Worm (Caenorhabditis elegans): Measurements from ENCODE around the gene idh-1.

Gene idh-1

DNA sequence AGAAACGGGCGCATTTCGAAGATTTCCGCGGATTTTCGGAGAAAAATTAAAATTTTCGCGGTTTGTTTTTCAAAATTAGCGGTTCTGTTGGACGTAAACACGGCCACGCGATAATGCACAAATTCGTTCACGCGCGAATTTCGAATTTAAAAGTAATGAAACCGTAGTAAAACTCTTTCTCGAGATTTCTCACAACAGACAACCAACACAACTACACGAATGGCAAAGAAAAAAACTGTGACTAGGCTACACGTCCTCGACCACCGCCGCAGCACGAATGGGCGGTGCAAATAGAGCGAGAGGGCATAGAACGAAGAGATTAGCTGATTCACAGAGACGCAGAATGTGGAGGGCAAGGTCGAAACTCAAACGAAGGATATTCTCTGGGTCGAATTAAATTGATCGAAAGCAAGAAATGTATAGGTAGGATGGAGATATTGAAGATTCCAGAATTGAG lies at the start of gene idh-1 (continued):
- TF ChIP-seq B0019.2 (GFP tag; conservative IDR thresholded peaks at IDR 0.05) (peak; percentile 66; the same call in 1 of the 2 replicates), ztf-3 (GFP tag; optimal IDR thresholded peaks at IDR 0.05) (no peak), nfya-1 (tag; optimal IDR thresholded peaks at IDR 0.05; ENCODE audit: borderline replicate concordance, insufficient read depth) (no peak), pha-4 (tag; optimal IDR thresholded peaks at IDR 0.05) (no peak), lag-1 (GFP tag; IDR thresholded peaks at IDR 0.05) (no peak), rec-8 (tag; optimal IDR thresholded peaks at IDR 0.05) (no peak), Y53F4B.3 (GFP tag; IDR thresholded peaks at IDR 0.05) (no peak), ceh-79 (tag; optimal IDR thresholded peaks at IDR 0.05) (no peak), die-1 (tag; optimal IDR thresholded peaks at IDR 0.05) (no peak), F57A8.1 (GFP tag; optimal IDR thresholded peaks at IDR 0.05) (no peak), hmg-20 (GFP tag; IDR thresholded peaks at IDR 0.05) (no peak), F37B4.10 (GFP tag; IDR thresholded peaks at IDR 0.05) (no peak), hsf-1 (GFP tag; IDR thresholded peaks at IDR 0.05) (peak; percentile 65), ztf-22 (GFP tag; optimal IDR thresholded peaks at IDR 0.05) (no peak), snpc-1.1 (tag; optimal IDR thresholded peaks at IDR 0.05; ENCODE audit: insufficient read depth) (peak; percentile 68), egl-18 (GFP tag; IDR thresholded peaks at IDR 0.05) (no peak), D2030.7 (GFP tag; IDR thresholded peaks at IDR 0.05) (peak; percentile 87), atf-7 (tag; optimal IDR thresholded peaks at IDR 0.05) (no peak), ekl-4 (GFP tag; IDR thresholded peaks at IDR 0.05) (no peak), let-607 (tag; optimal IDR thresholded peaks at IDR 0.05) (no peak), nfya-2 (GFP tag; IDR thresholded peaks at IDR 0.05) (no peak), aptf-2 (GFP tag; conservative IDR thresholded peaks at IDR 0.05) (no peak), zfh-2 (GFP tag; conservative IDR thresholded peaks at IDR 0.05) (peak; percentile 62; the same call in 1 of the 2 replicates), hlh-12 (tag; optimal IDR thresholded peaks at IDR 0.05) (no peak), Y56A3A.18 (GFP tag; IDR thresholded peaks at IDR 0.05) (peak; percentile 37; the same call in 1 of the 2 replicates), snpc-3.4 (tag; optimal IDR thresholded peaks at IDR 0.05) (peak; percentile 75), F33H1.4 (GFP tag; IDR thresholded peaks at IDR 0.05) (peak; percentile 71), ceh-27 (GFP tag; optimal IDR thresholded peaks at IDR 0.05) (peak; percentile 11)

DNA sequence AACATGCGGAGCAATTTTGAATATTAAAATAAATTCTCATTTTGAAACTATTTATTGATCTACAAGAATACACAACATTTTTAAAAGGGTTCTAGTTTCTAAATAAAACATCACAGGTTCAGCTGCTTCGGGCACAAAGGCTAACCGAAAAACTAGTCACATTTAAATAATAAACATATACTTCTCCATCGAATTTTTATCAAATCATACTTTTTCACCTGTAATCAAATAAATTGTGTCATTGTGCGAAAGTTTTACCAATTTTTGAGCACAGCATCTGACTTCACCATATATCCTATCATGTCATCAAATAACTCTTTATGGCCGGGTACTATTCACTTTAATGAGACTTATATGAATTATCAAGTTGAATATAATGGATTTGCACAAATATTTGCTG lies 49.4 kb upstream of the idh-1 start, which contains the start of gene sru-6:
TSS of gene sru-6 (plus strand) at position 301 of the 400 bp plus-strand sequence.
- no peak for TF ChIP-seq B0261.1 (tag; optimal IDR thresholded peaks at IDR 0.05)
- no peak for TF ChIP-seq gei-17 (GFP tag; optimal IDR thresholded peaks at IDR 0.05)
- TF ChIP-seq ets-4 (GFP tag; optimal IDR thresholded peaks at IDR 0.05) = no peak
- TF ChIP-seq hlh-12 (tag; optimal IDR thresholded peaks at IDR 0.05) = no peak

DNA sequence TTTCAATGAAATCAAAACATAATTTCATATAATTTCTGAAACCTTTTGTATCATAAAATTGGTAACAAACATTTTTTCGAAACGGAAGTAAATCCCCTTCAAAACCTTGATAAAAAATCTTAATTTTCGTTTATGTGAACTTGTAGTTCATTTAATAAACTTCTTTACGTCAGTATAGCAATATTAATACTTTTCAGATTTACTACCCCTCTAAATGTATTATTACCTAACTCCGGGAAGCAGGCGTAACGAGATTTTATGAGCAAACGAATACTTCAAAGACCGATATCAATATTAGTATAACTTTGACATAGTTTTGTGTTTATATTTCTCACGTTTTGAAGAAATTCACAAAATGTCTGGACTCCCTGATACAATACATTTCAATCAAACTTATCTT lies 47.4 kb upstream of the idh-1 start, which contains the start of gene sru-1:
TSS of gene sru-1 (plus strand) at position 301 of the 400 bp plus-strand sequence.
- TF ChIP-seq dox-1 (GFP tag; IDR thresholded peaks at IDR 0.05) (no peak), lin-26 (GFP tag; IDR thresholded peaks at IDR 0.05) (no peak), F57C9.4 (tag; optimal IDR thresholded peaks at IDR 0.05) (no peak), nhr-27 (tag; optimal IDR thresholded peaks at IDR 0.05) (no peak), xnd-1 (tag; optimal IDR thresholded peaks at IDR 0.05) (no peak), madf-3 (GFP tag; IDR thresholded peaks at IDR 0.05) (no peak), lin-35 (GFP tag; optimal IDR thresholded peaks at IDR 0.05) (no peak), zfh-2 (GFP tag; conservative IDR thresholded peaks at IDR 0.05) (no peak), hlh-26 (GFP tag; conservative IDR thresholded peaks at IDR 0.05) (no peak)

Data from whole organism, young adult.